Fruit fly (Drosophila melanogaster) whole organism, pupa: Measurements from ENCODE around the gene CG5883.

ENCODE experiments used
- CG14655 ChIP-seq: fragments of 200-800 bp; sonication (Bioruptor generic); optimal IDR thresholded peaks from 3 replicates; lab custom pipeline; 2017; ENCODE audit warnings: mild to moderate bottlenecking, missing biosample characterization, missing genetic modification reagents, missing genetic modification characterization
- CG17806 ChIP-seq: fragments of 200-800 bp; sonication (Bioruptor generic); optimal IDR thresholded peaks from 2 replicates; lab custom pipeline; 2018; ENCODE audit warnings: missing biosample characterization, mild to moderate bottlenecking, missing genetic modification characterization, moderate library complexity
- CG32121 ChIP-seq: fragments of 200-800 bp; sonication (Bioruptor generic); IDR thresholded peaks from 2 replicates; pipeline ENCODE4 v1.3.6; 2022; ENCODE audit warnings: missing biosample characterization, missing genetic modification characterization
- EcR ChIP-seq: fragments of 200-800 bp; sonication (Bioruptor generic); optimal IDR thresholded peaks from 3 replicates; lab custom pipeline; 2019; ENCODE audit warnings: missing biosample characterization, missing genetic modification characterization, mild to moderate bottlenecking, moderate library complexity, missing genetic modification reagents
- Ets98B ChIP-seq: fragments of 200-800 bp; sonication (Bioruptor generic); IDR thresholded peaks from 2 replicates; pipeline ENCODE4 v1.3.6; 2022; ENCODE audit warnings: missing biosample characterization, missing genetic modification characterization

DNA sequence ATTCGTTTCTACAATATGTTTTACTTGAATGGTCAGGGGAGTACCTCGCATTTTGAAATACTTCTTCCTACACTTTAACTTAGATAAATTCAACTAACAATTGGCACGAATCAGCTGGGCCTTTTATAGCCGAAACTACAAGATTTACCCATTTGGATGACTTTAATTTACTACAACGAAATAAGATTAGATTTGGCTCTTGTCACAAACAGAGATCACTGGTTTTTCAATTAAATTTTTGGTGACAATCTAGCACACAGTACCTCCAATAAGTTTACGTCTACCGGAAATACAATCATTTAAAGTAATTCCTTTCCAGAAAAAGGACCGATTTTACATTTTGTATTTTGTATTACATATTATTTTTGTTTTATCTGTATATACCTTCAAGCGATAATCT is at the start of gene CG5883:
- no peak for TF ChIP-seq CG17806 (tag; lab: Kevin White, UChicago)
- no peak for TF ChIP-seq CG14655 (GFP tag; lab: Kevin White, UChicago)
- TF ChIP-seq Ets98B (GFP tag; lab: Robert Waterston, UW): no peak
- TF ChIP-seq EcR (GFP tag; lab: Kevin White, UChicago): no peak
- TF ChIP-seq CG32121 (GFP tag; lab: Robert Waterston, UW): no peak
